Worm (Caenorhabditis elegans) whole organism, late embryonic: ENCODE data around the gene dhc-3.

ENCODE experiments used
- K02D7.2 ChIP-seq: sonication (generic microtip); optimal IDR thresholded peaks from 2 replicates; lab custom pipeline; 2017; ENCODE audit warnings: mild to moderate bottlenecking, missing genetic modification characterization, missing compliant biosample characterization
- ahr-1 ChIP-seq: sonication (generic microtip); optimal IDR thresholded peaks from 2 replicates; lab custom pipeline; 2016; ENCODE audit warnings: missing genetic modification characterization, missing compliant biosample characterization
- ama-1 ChIP-seq: fragments of 150-350 bp; optimal IDR thresholded peaks from 2 replicates; lab custom pipeline; 2014
- dmd-4 ChIP-seq: sonication (generic microtip); optimal IDR thresholded peaks from 2 replicates; lab custom pipeline; 2016; ENCODE audit warnings: borderline replicate concordance, missing genetic modification characterization, missing compliant biosample characterization
- fkh-10 ChIP-seq: fragments of 150-350 bp; optimal IDR thresholded peaks from 2 replicates; lab custom pipeline; 2014; ENCODE audit warnings: missing biosample characterization, missing genetic modification reagents, missing genetic modification characterization
- nhr-232 ChIP-seq: sonication (generic microtip); optimal IDR thresholded peaks from 2 replicates; lab custom pipeline; 2016; ENCODE audit warnings: missing genetic modification characterization, missing compliant biosample characterization
- pha-4 ChIP-seq: fragments of 150-350 bp; optimal IDR thresholded peaks from 2 replicates; lab custom pipeline; 2018; ENCODE audit warnings: missing biosample characterization, missing genetic modification reagents, missing genetic modification characterization
- pqm-1 ChIP-seq: sonication (generic microtip); optimal IDR thresholded peaks from 2 replicates; lab custom pipeline; 2016; ENCODE audit warnings: missing genetic modification characterization, missing compliant biosample characterization
- sox-2 ChIP-seq: fragments of 200-800 bp; sonication (Bioruptor generic); IDR thresholded peaks from 2 replicates; pipeline ENCODE4 v1.3.6; 2022; ENCODE audit warnings: missing genetic modification reagents, missing genetic modification characterization, missing compliant biosample characterization
- sox-4 ChIP-seq: sonication (generic microtip); optimal IDR thresholded peaks from 2 replicates; lab custom pipeline; 2017; ENCODE audit warnings: mild to moderate bottlenecking, missing genetic modification characterization, inconsistent platforms, missing compliant biosample characterization
- tbx-2 ChIP-seq: sonication (generic microtip); optimal IDR thresholded peaks from 2 replicates; lab custom pipeline; 2016; ENCODE audit warnings: missing genetic modification characterization, missing compliant biosample characterization

- TF ChIP-seq sox-4 (no peak), tbx-2 (tag; lab: Kevin White, UChicago) (no peak), pha-4 (no peak), K02D7.2 (tag; lab: Kevin White, UChicago) (no peak), fkh-10 (no peak), nhr-232 (tag; lab: Kevin White, UChicago) (no peak), ama-1 (lab: Kevin White, UChicago) (no peak), pqm-1 (tag; lab: Kevin White, UChicago) (no peak), dmd-4 (tag; lab: Kevin White, UChicago) (no peak), sox-2 (GFP tag; lab: Robert Waterston, UW) (no peak), ahr-1 (tag; lab: Kevin White, UChicago) (no peak)
These were observed 24.1 kb downstream of the dhc-3 start for ce11 chrV:13162885-13163284.
